Worm (Caenorhabditis elegans): ENCODE measurements around the gene nstp-8.

- TF ChIP-seq pqm-1 (tag; optimal IDR thresholded peaks at IDR 0.05) (no peak), pha-4 (GFP tag; IDR thresholded peaks at IDR 0.05) (no peak), pha-4 (tag; optimal IDR thresholded peaks at IDR 0.05) (no peak), spr-1 (tag; optimal IDR thresholded peaks at IDR 0.05) (no peak), duxl-1 (tag; optimal IDR thresholded peaks at IDR 0.05; ENCODE audit: poor library complexity) (no peak), ama-1 (optimal IDR thresholded peaks at IDR 0.05) (no peak), dve-1 (tag; optimal IDR thresholded peaks at IDR 0.05; ENCODE audit: insufficient read depth) (peak; percentile 14), lin-13 (GFP tag; optimal IDR thresholded peaks at IDR 0.05) (no peak), attf-4 (tag; optimal IDR thresholded peaks at IDR 0.05) (no peak), ZK337.2 (GFP tag; IDR thresholded peaks at IDR 0.05) (no peak), madf-5 (GFP tag; IDR thresholded peaks at IDR 0.05) (no peak), unc-62 (GFP tag; optimal IDR thresholded peaks at IDR 0.05 in 1 of 2) (peak in 1 of 2 experiments; percentile 28), unc-62 (tag; optimal IDR thresholded peaks at IDR 0.05) (no peak), fos-1 (tag; optimal IDR thresholded peaks at IDR 0.05) (no peak), nhr-10 (tag; optimal IDR thresholded peaks at IDR 0.05) (no peak), mes-2 (tag; optimal IDR thresholded peaks at IDR 0.05; ENCODE audit: poor library complexity, severe bottlenecking) (no peak)
Observed at ce11 chrV:2238012-2238411, 22.6 kb downstream of the nstp-8 start.

All from whole organism, L4 larva.